Fruit fly (Drosophila melanogaster): ENCODE data around the gene pix.

Gene pix

DNA sequence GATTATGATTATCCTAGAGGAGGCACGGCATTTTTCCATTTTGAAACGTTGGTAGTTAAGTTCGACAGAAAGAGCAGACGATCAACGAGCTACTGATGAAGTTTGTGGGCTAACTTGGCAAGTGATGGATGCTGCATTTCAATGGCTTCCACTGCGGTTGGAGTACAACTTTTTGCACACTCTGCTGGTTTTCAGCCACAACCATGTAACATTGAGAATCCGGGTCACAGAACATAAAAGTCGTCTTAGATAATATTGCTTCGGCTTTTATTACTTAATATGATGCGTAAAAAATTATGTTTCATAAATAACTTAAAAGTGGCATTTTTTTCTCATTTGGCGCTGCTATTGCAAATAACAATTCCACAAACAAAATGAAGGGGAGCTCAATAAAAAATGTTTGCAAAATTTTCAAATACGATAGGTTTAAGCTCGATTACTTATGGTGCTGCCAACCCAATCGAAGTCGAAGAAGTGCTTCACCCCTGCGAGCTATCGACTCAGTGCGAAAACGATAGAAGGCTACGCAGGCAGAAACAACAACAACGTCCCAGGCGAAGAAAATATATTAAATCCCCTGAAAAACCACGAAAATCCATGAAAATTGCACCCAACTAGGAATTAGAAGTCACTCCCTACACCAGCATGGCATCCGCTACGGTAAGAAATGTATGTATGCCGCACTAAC lies 8.1 kb downstream of the pix start, which contains the start of the genes CG5653 and CG5021:
TSS of gene CG5653 (minus strand) at position 51 of the 688 bp plus-strand sequence.
TSS of gene CG5021 (plus strand) at position 506 of the 688 bp plus-strand sequence.
- no peak for TF ChIP-seq Hr39 (GFP tag; optimal IDR thresholded peaks at IDR 0.05)
- TF ChIP-seq CG6808 (GFP tag; optimal IDR thresholded peaks at IDR 0.05): no peak
- TF ChIP-seq CG6163 (GFP tag; IDR thresholded peaks at IDR 0.05): no peak
- TF ChIP-seq CG15336 (GFP tag; IDR thresholded peaks at IDR 0.05): no peak

DNA sequence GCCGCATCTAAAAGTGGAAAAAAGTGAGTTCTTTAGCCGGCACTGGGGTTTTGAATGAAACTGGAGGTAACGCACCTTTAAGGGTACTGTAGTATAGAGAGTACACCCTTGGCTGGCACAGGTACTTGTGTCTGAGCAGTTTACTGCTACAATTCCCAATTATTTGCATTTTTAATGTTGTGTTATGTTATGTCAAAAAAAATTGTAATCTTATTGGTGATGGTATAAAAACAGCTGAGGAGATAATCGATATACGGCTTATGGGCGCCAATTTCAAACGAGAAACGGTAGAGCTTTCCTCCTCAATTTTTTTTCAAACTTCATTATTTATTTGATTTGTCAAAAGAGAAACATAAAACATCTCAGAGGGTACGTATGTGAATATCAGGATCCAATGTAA lies 10.1 kb downstream of the pix start, which contains the start of gene ValRS-m:
TSS of gene ValRS-m (minus strand) at position 312 of the 400 bp plus-strand sequence.
- no peak for TF ChIP-seq fd59A (GFP tag; optimal IDR thresholded peaks at IDR 0.05)
- no peak for TF ChIP-seq Hr4 (GFP tag; optimal IDR thresholded peaks at IDR 0.05)
- no peak for TF ChIP-seq Sox102F (GFP tag; optimal IDR thresholded peaks at IDR 0.05)
- TF ChIP-seq fkh (GFP tag; optimal IDR thresholded peaks at IDR 0.05): no peak
- TF ChIP-seq CG8632 (GFP tag; optimal IDR thresholded peaks at IDR 0.05): no peak
- no peak for TF ChIP-seq dsx (GFP tag; optimal IDR thresholded peaks at IDR 0.05; ENCODE audit: poor library complexity, severe bottlenecking)
- TF ChIP-seq acj6 (GFP tag; optimal IDR thresholded peaks at IDR 0.05): no peak
- TF ChIP-seq eg (GFP tag; IDR thresholded peaks at IDR 0.05): no peak
- TF ChIP-seq fd85E (GFP tag; optimal IDR thresholded peaks at IDR 0.05): no peak
- TF ChIP-seq Eip75B (GFP tag; optimal IDR thresholded peaks at IDR 0.05): no peak
- no peak for TF ChIP-seq CG11294 (GFP tag; IDR thresholded peaks at IDR 0.05)
- TF ChIP-seq net (GFP tag; optimal IDR thresholded peaks at IDR 0.05): no peak
- no peak for TF ChIP-seq CG4318 (GFP tag; optimal IDR thresholded peaks at IDR 0.05)
- TF ChIP-seq CG31627 (GFP tag; optimal IDR thresholded peaks at IDR 0.05): no peak
- TF ChIP-seq CG1621 (tag; optimal IDR thresholded peaks at IDR 0.05): no peak
- no peak for TF ChIP-seq topi (GFP tag; optimal IDR thresholded peaks at IDR 0.05)
- no peak for TF ChIP-seq CG3032 (tag; optimal IDR thresholded peaks at IDR 0.05)
- no peak for TF ChIP-seq Blimp-1 (GFP tag; optimal IDR thresholded peaks at IDR 0.05)
- no peak for TF ChIP-seq Sox14 (GFP tag; optimal IDR thresholded peaks at IDR 0.05)

DNA sequence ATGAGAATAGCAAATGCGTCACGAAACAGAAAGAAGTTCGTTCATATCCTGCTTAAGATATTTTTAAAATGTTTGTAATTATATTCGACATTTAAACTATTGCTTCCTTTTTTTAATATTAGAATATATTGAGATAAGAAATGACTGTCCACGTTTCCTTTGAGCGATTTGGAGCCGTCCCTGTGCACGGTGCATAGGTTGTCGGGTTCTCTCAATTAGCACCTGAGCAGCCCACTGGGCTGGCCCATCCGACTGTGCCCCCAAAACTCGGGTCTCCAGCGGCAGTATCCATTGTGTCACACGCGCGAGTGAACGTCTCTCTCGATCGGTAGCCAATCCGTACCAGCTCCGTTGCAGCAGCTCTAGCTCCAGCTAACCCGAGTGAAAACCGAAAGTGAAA lies 16.0 kb downstream of the pix start, which contains the start of gene CG13313:
TSS of gene CG13313 (plus strand) at position 301 of the 400 bp plus-strand sequence.
- no peak for TF ChIP-seq Gug (GFP tag; IDR thresholded peaks at IDR 0.05)
- TF ChIP-seq CG3032 (tag; optimal IDR thresholded peaks at IDR 0.05): no peak
- TF ChIP-seq CG6163 (GFP tag; IDR thresholded peaks at IDR 0.05): no peak
- no peak for TF ChIP-seq CG6276 (GFP tag; optimal IDR thresholded peaks at IDR 0.05)
- TF ChIP-seq Hr38 (GFP tag; optimal IDR thresholded peaks at IDR 0.05): no peak
- no peak for TF ChIP-seq Hr4 (GFP tag; optimal IDR thresholded peaks at IDR 0.05)
- TF ChIP-seq fd85E (GFP tag; optimal IDR thresholded peaks at IDR 0.05): no peak
- no peak for TF ChIP-seq Sox15 (GFP tag; optimal IDR thresholded peaks at IDR 0.05)
- TF ChIP-seq Eip75B (GFP tag; optimal IDR thresholded peaks at IDR 0.05): no peak
- no peak for TF ChIP-seq CG6854 (GFP tag; optimal IDR thresholded peaks at IDR 0.05)
- TF ChIP-seq CG8632 (GFP tag; optimal IDR thresholded peaks at IDR 0.05): no peak
- no peak for TF ChIP-seq Smox (GFP tag; optimal IDR thresholded peaks at IDR 0.05)
- no peak for TF ChIP-seq achi (GFP tag; optimal IDR thresholded peaks at IDR 0.05)
- TF ChIP-seq OdsH (GFP tag; optimal IDR thresholded peaks at IDR 0.05): no peak
- no peak for TF ChIP-seq CG6792 (GFP tag; optimal IDR thresholded peaks at IDR 0.05)
- TF ChIP-seq CG11762 (GFP tag; optimal IDR thresholded peaks at IDR 0.05; ENCODE audit: insufficient read depth): no peak
- no peak for TF ChIP-seq CG32006 (GFP tag; optimal IDR thresholded peaks at IDR 0.05)

DNA sequence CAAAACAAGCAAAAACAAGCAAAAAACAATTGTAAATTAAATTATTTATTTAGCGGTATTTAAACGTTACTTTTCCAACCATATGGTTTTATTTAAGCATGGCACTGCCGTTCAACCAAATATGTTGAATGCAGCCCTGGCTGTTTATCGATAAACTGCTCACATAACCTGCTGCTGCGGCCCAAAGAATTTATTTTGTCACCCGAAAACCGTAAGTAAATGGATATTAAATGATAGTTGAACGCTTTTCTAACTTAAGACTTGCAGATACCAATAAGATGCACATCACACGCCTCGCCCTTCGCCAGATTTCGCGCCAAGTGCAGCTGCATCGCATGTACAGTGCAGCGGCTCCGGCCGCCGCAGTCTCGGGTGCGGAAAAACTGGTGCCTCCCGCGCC lies 17.9 kb downstream of the pix start, which contains the start of gene mRpL12:
TSS of gene mRpL12 (plus strand) at position 123 of the 400 bp plus-strand sequence.
- TF ChIP-seq fkh (GFP tag; optimal IDR thresholded peaks at IDR 0.05) (peak; percentile 61), CG9139 (GFP tag; optimal IDR thresholded peaks at IDR 0.05) (no peak)
